Worm (Caenorhabditis elegans) whole organism, L3 larva: ENCODE results near the gene mtq-2.
"Not testable (repeated sequence)": the region's sequence is repeated elsewhere in the genome, so short reads cannot be mapped to it uniquely, and the experiment has no call there.

ENCODE experiments used
- egl-27 ChIP-seq: sonication (generic microtip); optimal IDR thresholded peaks from 4 replicates; lab custom pipeline; 2017; ENCODE audit warnings: missing biosample characterization, missing genetic modification reagents, missing genetic modification characterization
- elt-2 ChIP-seq: sonication (generic microtip); optimal IDR thresholded peaks from 2 replicates; lab custom pipeline; 2016; ENCODE audit warnings: missing genetic modification reagents, mild to moderate bottlenecking, missing genetic modification characterization, missing compliant biosample characterization
- fkh-10 ChIP-seq: sonication (generic microtip); optimal IDR thresholded peaks from 2 replicates; lab custom pipeline; 2017; ENCODE audit warnings: missing biosample characterization, missing genetic modification reagents, missing genetic modification characterization
- mml-1 ChIP-seq: fragments of 150-350 bp; sonication (generic microtip); optimal IDR thresholded peaks from 3 replicates; lab custom pipeline; 2014; ENCODE audit warnings: missing biosample characterization, missing genetic modification characterization
- skn-1 ChIP-seq: fragments of 150-350 bp; optimal IDR thresholded peaks from 2 replicates; lab custom pipeline; 2014; ENCODE audit warnings: missing biosample characterization, missing genetic modification characterization
- snpc-4 ChIP-seq: fragments of 150-350 bp; optimal IDR thresholded peaks from 2 replicates; lab custom pipeline; 2014; ENCODE audit warnings: missing biosample characterization, missing genetic modification characterization
- unc-62 ChIP-seq: fragments of 150-350 bp; sonication (generic microtip); optimal IDR thresholded peaks from 4 replicates; lab custom pipeline; 2014; ENCODE audit warnings: missing biosample characterization, missing genetic modification reagents, missing genetic modification characterization

DNA sequence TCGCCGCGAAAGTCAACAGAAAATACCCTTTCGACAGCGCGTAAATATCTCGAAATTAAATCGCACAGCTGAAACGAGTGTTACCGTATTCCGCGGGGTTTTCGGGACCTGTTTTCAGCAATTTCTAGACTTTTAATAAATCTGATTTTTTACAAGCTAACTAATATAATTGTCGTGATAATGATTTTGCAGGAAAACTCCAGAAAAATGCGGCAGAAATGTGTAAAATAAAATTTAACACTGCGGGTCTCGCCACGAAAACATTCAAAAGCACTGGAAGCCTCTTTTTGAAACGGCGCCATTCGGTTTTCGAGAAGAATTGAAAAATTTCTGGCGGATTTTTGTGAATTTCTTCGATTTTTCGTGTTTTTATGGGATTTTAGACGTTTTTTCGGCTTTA lies 43.2 kb upstream of the mtq-2 start, which contains the start of gene F54A3.6:
- not testable (repeated sequence) for TF ChIP-seq elt-2 (tag; lab: Kevin White, UChicago); egl-27; skn-1 (tag; lab: Kevin White, UChicago); snpc-4 (tag; lab: Kevin White, UChicago); unc-62 (GFP tag; lab: Kevin White, UChicago); mml-1; fkh-10 (GFP tag; lab: Kevin White, UChicago)
